Worm (Caenorhabditis elegans) whole organism, L4 larva: Measurements from ENCODE around the gene nlp-16.

Source experiments
- Y105C5A.15 ChIP-seq: fragments of 200-800 bp; sonication (Bioruptor generic); IDR thresholded peaks from 2 replicates; pipeline ENCODE4 v1.3.6; 2022; ENCODE audit warnings: missing genetic modification characterization, missing compliant biosample characterization
- hlh-11 ChIP-seq: fragments of 200-800 bp; sonication (Bioruptor generic); optimal IDR thresholded peaks from 2 replicates; lab custom pipeline; 2018; ENCODE audit warnings: mild to moderate bottlenecking, missing genetic modification characterization, missing compliant biosample characterization
- lin-13 ChIP-seq: fragments of 150-350 bp; optimal IDR thresholded peaks from 2 replicates; lab custom pipeline; 2014; ENCODE audit warnings: missing biosample characterization, missing genetic modification reagents, missing genetic modification characterization
- set-16 ChIP-seq: fragments of 200-800 bp; sonication (Bioruptor generic); IDR thresholded peaks from 2 replicates; pipeline ENCODE4 v1.3.6; 2022; ENCODE audit warnings: missing genetic modification reagents, missing genetic modification characterization, missing compliant biosample characterization
- snpc-4 ChIP-seq: fragments of 150-350 bp; optimal IDR thresholded peaks from 2 replicates; lab custom pipeline; 2014; ENCODE audit warnings: missing biosample characterization, missing genetic modification characterization
- zfp-2 ChIP-seq: sonication (generic microtip); optimal IDR thresholded peaks from 2 replicates; lab custom pipeline; 2016; ENCODE audit warnings: mild to moderate bottlenecking, missing genetic modification characterization, missing compliant biosample characterization

- TF ChIP-seq Y105C5A.15 (GFP tag; lab: Robert Waterston, UW) (no peak), lin-13 (no peak), zfp-2 (tag; lab: Kevin White, UChicago) (no peak), set-16 (GFP tag; lab: Robert Waterston, UW) (no peak), snpc-4 (tag; lab: Kevin White, UChicago) (no peak), hlh-11 (no peak)
Measured at ce11 chrIV:6307439-6307838, 47.8 kb upstream of the nlp-16 start, which contains the start of gene csp-2.
